Fruit fly (Drosophila melanogaster): ENCODE results near the gene Madm.

The Madm gene

DNA sequence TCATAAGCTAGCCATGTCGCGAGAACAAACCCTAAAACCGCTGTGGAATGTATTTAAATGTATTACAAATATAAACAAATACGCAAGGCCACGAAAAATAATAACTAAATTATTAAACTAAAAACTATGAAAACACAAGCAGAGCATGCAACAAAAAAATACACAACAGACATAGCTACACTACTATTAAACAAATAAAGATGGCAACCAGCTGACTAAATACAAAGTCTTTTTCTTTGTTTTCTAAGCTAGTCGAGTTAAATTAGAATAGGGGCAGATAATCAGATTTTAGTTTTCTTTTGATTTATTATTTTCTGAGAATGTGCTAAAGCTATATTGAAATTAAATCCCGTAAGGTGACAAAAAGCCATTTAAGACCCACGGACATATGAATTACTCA is 4.3 kb downstream of the Madm start (continued):
- TF ChIP-seq toy (GFP tag; IDR thresholded peaks at IDR 0.05): no peak
- TF ChIP-seq jing (GFP tag; optimal IDR thresholded peaks at IDR 0.05): no peak
- peak; percentile 38 for TF ChIP-seq CG12659 (GFP tag; optimal IDR thresholded peaks at IDR 0.05)
- peak; percentile 10 for TF ChIP-seq CG17385 (GFP tag; optimal IDR thresholded peaks at IDR 0.05)
- TF ChIP-seq mirr (GFP tag; optimal IDR thresholded peaks at IDR 0.05): no peak
- peak; percentile 25 for TF ChIP-seq CG1529 (GFP tag; optimal IDR thresholded peaks at IDR 0.05)
- no peak for TF ChIP-seq maf-S (GFP tag; optimal IDR thresholded peaks at IDR 0.05)

DNA sequence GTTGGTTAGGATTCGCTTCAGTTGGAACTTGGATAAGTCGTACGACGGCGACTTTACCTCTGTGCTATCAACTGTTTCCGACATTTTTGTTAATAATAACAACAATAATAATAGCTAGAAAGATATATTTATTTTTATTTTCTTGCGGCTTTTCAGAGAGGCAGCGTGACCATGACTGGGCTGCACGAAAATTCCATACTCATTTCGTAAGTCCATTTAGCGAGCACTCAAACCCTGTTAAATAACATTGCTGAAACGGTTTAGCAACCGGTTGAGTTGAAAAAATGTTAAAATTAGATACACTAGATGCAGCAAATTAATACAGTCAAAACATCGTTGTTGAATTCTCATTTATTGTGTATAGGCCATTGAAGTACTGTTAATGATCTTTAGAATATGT is 12.3 kb downstream of the Madm start, which contains the start of gene Dcps:
Gene Dcps (minus strand): TSS at position 181 of the 400 bp plus-strand sequence.
- no peak for TF ChIP-seq dmrt11E (tag; optimal IDR thresholded peaks at IDR 0.05)
- TF ChIP-seq YL-1 (GFP tag; optimal IDR thresholded peaks at IDR 0.05): peak; percentile 56
- TF ChIP-seq E2f1 (GFP tag; IDR thresholded peaks at IDR 0.05): no peak
- TF ChIP-seq nerfin-1 (tag; optimal IDR thresholded peaks at IDR 0.05): no peak
- peak; percentile 34 for TF ChIP-seq CG1603 (tag; optimal IDR thresholded peaks at IDR 0.05)
- peak; percentile 61 for TF ChIP-seq gsb-n (tag; optimal IDR thresholded peaks at IDR 0.05)
- peak; percentile 25 for TF ChIP-seq Lhr (GFP tag; optimal IDR thresholded peaks at IDR 0.05)
- 0 out of 2 replicates have a peak, but pooled peaks have one; percentile 21 for TF ChIP-seq Bgb (GFP tag; IDR thresholded peaks at IDR 0.05; ENCODE audit: partially characterized antibody)
- no peak for TF ChIP-seq CG3065 (GFP tag; optimal IDR thresholded peaks at IDR 0.05)
- TF ChIP-seq CG10979 (tag; optimal IDR thresholded peaks at IDR 0.05): no peak
- no peak for TF ChIP-seq CG5245 (GFP tag; optimal IDR thresholded peaks at IDR 0.05)
- no peak for TF ChIP-seq CG3847 (GFP tag; IDR thresholded peaks at IDR 0.05)
- TF ChIP-seq stwl (tag; optimal IDR thresholded peaks at IDR 0.05): peak; percentile 58
- no peak for TF ChIP-seq HLH4C (GFP tag; IDR thresholded peaks at IDR 0.05; ENCODE audit: partially characterized antibody)
- no peak for TF ChIP-seq ara (GFP tag; IDR thresholded peaks at IDR 0.05)
- TF ChIP-seq Side (GFP tag; optimal IDR thresholded peaks at IDR 0.05): no peak
- no peak for TF ChIP-seq Stat92E (GFP tag; optimal IDR thresholded peaks at IDR 0.05)
- TF ChIP-seq ci (GFP tag; IDR thresholded peaks at IDR 0.05): no peak
- no peak for TF ChIP-seq croc (GFP tag; conservative IDR thresholded peaks at IDR 0.05)
- TF ChIP-seq Hr78 (GFP tag; optimal IDR thresholded peaks at IDR 0.05): no peak
- TF ChIP-seq Dfd (GFP tag; optimal IDR thresholded peaks at IDR 0.05): no peak
- peak; percentile 27 for TF ChIP-seq trem (tag; optimal IDR thresholded peaks at IDR 0.05)
- no peak for TF ChIP-seq da (GFP tag; optimal IDR thresholded peaks at IDR 0.05)
- no peak for TF ChIP-seq gt (GFP tag; IDR thresholded peaks at IDR 0.05)
- no peak for TF ChIP-seq row (GFP tag; IDR thresholded peaks at IDR 0.05)
- TF ChIP-seq CG18764 (GFP tag; optimal IDR thresholded peaks at IDR 0.05): no peak
- peak; percentile 33 for TF ChIP-seq BEAF-32 (GFP tag; optimal IDR thresholded peaks at IDR 0.05)
- TF ChIP-seq chn (GFP tag; optimal IDR thresholded peaks at IDR 0.05): no peak
- TF ChIP-seq CG10543 (GFP tag; optimal IDR thresholded peaks at IDR 0.05): no peak
- no peak for TF ChIP-seq Asciz (GFP tag; optimal IDR thresholded peaks at IDR 0.05)
- no peak for TF ChIP-seq CG14014 (GFP tag; IDR thresholded peaks at IDR 0.05)
- TF ChIP-seq CG4617 (GFP tag; optimal IDR thresholded peaks at IDR 0.05; ENCODE audit: borderline replicate concordance): peak; percentile 55
- no peak for TF ChIP-seq CG10366 (GFP tag; IDR thresholded peaks at IDR 0.05)
- no peak for TF ChIP-seq lilli (GFP tag; optimal IDR thresholded peaks at IDR 0.05)
- no peak for TF ChIP-seq CG10654 (GFP tag; optimal IDR thresholded peaks at IDR 0.05)
- peak; percentile 4 for TF ChIP-seq CG12659 (GFP tag; optimal IDR thresholded peaks at IDR 0.05)
- TF ChIP-seq Dad (GFP tag; optimal IDR thresholded peaks at IDR 0.05): no peak
- peak; percentile 16 for TF ChIP-seq phol (tag; optimal IDR thresholded peaks at IDR 0.05)
- peak; percentile 42 for TF ChIP-seq E2f2 (GFP tag; IDR thresholded peaks at IDR 0.05)
- TF ChIP-seq Pdp1 (GFP tag; optimal IDR thresholded peaks at IDR 0.05): peak in 1 of 2 experiments; percentile 83
- TF ChIP-seq lola (GFP tag; optimal IDR thresholded peaks at IDR 0.05): no peak
- peak; percentile 58 for TF ChIP-seq pita (GFP tag; optimal IDR thresholded peaks at IDR 0.05)
- no peak for TF ChIP-seq org-1 (GFP tag; optimal IDR thresholded peaks at IDR 0.05)

Measured in whole organism, embryonic.